Fruit fly (Drosophila melanogaster) whole organism, prepupa: Measurements from ENCODE around the gene CG1998.

Source experiments
- CG10631 ChIP-seq: fragments of 200-800 bp; sonication (Bioruptor generic); optimal IDR thresholded peaks from 2 replicates; lab custom pipeline; 2016; ENCODE audit warnings: missing biosample characterization, missing genetic modification characterization
- CG10669 ChIP-seq: fragments of 200-800 bp; sonication (Bioruptor generic); optimal IDR thresholded peaks from 3 replicates; lab custom pipeline; 2018; ENCODE audit warnings: missing biosample characterization, mild to moderate bottlenecking, missing genetic modification characterization, moderate library complexity
- CG11762 ChIP-seq: fragments of 200-800 bp; sonication (Bioruptor generic); optimal IDR thresholded peaks from 3 replicates; lab custom pipeline; 2016; ENCODE audit warnings: missing biosample characterization, missing genetic modification characterization; ENCODE audit not compliant: insufficient read depth
- CG11902 ChIP-seq: fragments of 200-800 bp; sonication (Bioruptor generic); optimal IDR thresholded peaks from 3 replicates; lab custom pipeline; 2016; ENCODE audit warnings: missing biosample characterization, missing genetic modification characterization
- CG15336 ChIP-seq: fragments of 200-800 bp; sonication (Bioruptor generic); IDR thresholded peaks from 2 replicates; pipeline ENCODE4 v1.3.6; 2022; ENCODE audit warnings: missing biosample characterization, missing genetic modification characterization
- CG16779 ChIP-seq: fragments of 200-800 bp; sonication (Bioruptor generic); optimal IDR thresholded peaks from 3 replicates; lab custom pipeline; 2017; ENCODE audit warnings: missing biosample characterization, mild to moderate bottlenecking, missing genetic modification characterization
- CG3032 ChIP-seq: fragments of 200-800 bp; optimal IDR thresholded peaks from 2 replicates; lab custom pipeline; 2019; ENCODE audit warnings: missing biosample characterization, mild to moderate bottlenecking, missing genetic modification characterization, moderate library complexity
- CG31627 ChIP-seq: fragments of 200-800 bp; sonication (Bioruptor generic); optimal IDR thresholded peaks from 3 replicates; lab custom pipeline; 2016; ENCODE audit warnings: missing biosample characterization, missing genetic modification characterization
- CG4318 ChIP-seq: fragments of 200-800 bp; sonication (Bioruptor generic); optimal IDR thresholded peaks from 3 replicates; lab custom pipeline; 2017; ENCODE audit warnings: missing biosample characterization, mild to moderate bottlenecking, missing genetic modification characterization
- CG6163 ChIP-seq: fragments of 200-800 bp; sonication (Bioruptor generic); IDR thresholded peaks from 3 replicates; pipeline ENCODE4 v1.3.6; 2022; ENCODE audit warnings: missing biosample characterization, missing genetic modification characterization
- CG6792 ChIP-seq: fragments of 200-800 bp; sonication (Bioruptor generic); optimal IDR thresholded peaks from 3 replicates; lab custom pipeline; 2016; ENCODE audit warnings: missing biosample characterization, missing genetic modification characterization
- CG6854 ChIP-seq: fragments of 200-800 bp; sonication (Bioruptor generic); optimal IDR thresholded peaks from 2 replicates; lab custom pipeline; 2017; ENCODE audit warnings: missing biosample characterization, mild to moderate bottlenecking, missing genetic modification characterization
- CG7368 ChIP-seq: fragments of 200-800 bp; sonication (Bioruptor generic); optimal IDR thresholded peaks from 3 replicates; lab custom pipeline; 2016; ENCODE audit warnings: missing biosample characterization, missing genetic modification characterization
- CG9139 ChIP-seq: fragments of 200-800 bp; sonication (Bioruptor generic); optimal IDR thresholded peaks from 3 replicates; lab custom pipeline; 2017; ENCODE audit warnings: missing biosample characterization, mild to moderate bottlenecking, missing genetic modification characterization
- Eip75B ChIP-seq: fragments of 200-800 bp; sonication (Bioruptor generic); optimal IDR thresholded peaks from 3 replicates; lab custom pipeline; 2016; ENCODE audit warnings: missing biosample characterization, missing genetic modification characterization
- Eip78C ChIP-seq: fragments of 200-800 bp; sonication (Bioruptor generic); peaks from one replicate; lab custom pipeline; 2016; ENCODE audit warnings: missing biosample characterization, missing genetic modification characterization
- Eip93F ChIP-seq: fragments of 200-800 bp; sonication (Bioruptor generic); optimal IDR thresholded peaks from 2 replicates; lab custom pipeline; 2016; ENCODE audit warnings: missing biosample characterization, mild to moderate bottlenecking, missing genetic modification characterization
- Ets21C ChIP-seq: fragments of 200-800 bp; sonication (Bioruptor generic); optimal IDR thresholded peaks from 3 replicates; lab custom pipeline; 2016; ENCODE audit warnings: missing biosample characterization, missing genetic modification characterization
- Gug ChIP-seq: fragments of 200-800 bp; sonication (Bioruptor generic); IDR thresholded peaks from 2 replicates; pipeline ENCODE4 v1.3.6; 2022; ENCODE audit warnings: missing biosample characterization, missing genetic modification characterization
- Hr38 ChIP-seq: sonication (Bioruptor generic); optimal IDR thresholded peaks from 2 replicates; lab custom pipeline; 2016; ENCODE audit warnings: missing biosample characterization, missing genetic modification characterization
- Hr39 ChIP-seq: fragments of 200-800 bp; sonication (Bioruptor generic); optimal IDR thresholded peaks from 2 replicates; lab custom pipeline; 2016; ENCODE audit warnings: missing biosample characterization, missing genetic modification characterization
- Hr4 ChIP-seq: fragments of 200-800 bp; sonication (Bioruptor generic); optimal IDR thresholded peaks from 3 replicates; lab custom pipeline; 2016; ENCODE audit warnings: missing biosample characterization, missing genetic modification characterization
- Lpt ChIP-seq: fragments of 200-800 bp; sonication (Bioruptor generic); optimal IDR thresholded peaks from 3 replicates; lab custom pipeline; 2016; ENCODE audit warnings: missing biosample characterization, missing genetic modification characterization
- Met ChIP-seq: fragments of 200-800 bp; sonication (Bioruptor generic); optimal IDR thresholded peaks from 3 replicates; lab custom pipeline; 2016; ENCODE audit warnings: missing biosample characterization, missing genetic modification characterization
- Sox14 ChIP-seq: fragments of 200-800 bp; sonication (Bioruptor generic); optimal IDR thresholded peaks from 3 replicates; lab custom pipeline; 2016; ENCODE audit warnings: missing biosample characterization, missing genetic modification characterization
- Sox15 ChIP-seq: fragments of 200-800 bp; sonication (Bioruptor generic); optimal IDR thresholded peaks from 3 replicates; lab custom pipeline; 2016; ENCODE audit warnings: missing biosample characterization, missing genetic modification characterization
- achi ChIP-seq: fragments of 200-800 bp; sonication (Bioruptor generic); optimal IDR thresholded peaks from 3 replicates; lab custom pipeline; 2016; ENCODE audit warnings: missing biosample characterization, missing genetic modification characterization
- acj6 ChIP-seq: fragments of 200-800 bp; sonication (Bioruptor generic); optimal IDR thresholded peaks from 3 replicates; lab custom pipeline; 2016; ENCODE audit warnings: missing biosample characterization, missing genetic modification characterization
- cyc ChIP-seq: fragments of 200-800 bp; sonication (Bioruptor generic); optimal IDR thresholded peaks from 3 replicates; lab custom pipeline; 2016; ENCODE audit warnings: missing biosample characterization, missing genetic modification characterization
- dac ChIP-seq: fragments of 200-800 bp; sonication (Bioruptor generic); optimal IDR thresholded peaks from 2 replicates; lab custom pipeline; 2017; ENCODE audit warnings: missing biosample characterization, mild to moderate bottlenecking, missing genetic modification characterization
- dsx ChIP-seq: fragments of 200-800 bp; optimal IDR thresholded peaks from 3 replicates; lab custom pipeline; 2019; ENCODE audit warnings: missing biosample characterization, mild to moderate bottlenecking, missing genetic modification characterization, moderate library complexity; ENCODE audit not compliant: poor library complexity, severe bottlenecking
- eg ChIP-seq: fragments of 200-800 bp; sonication (Bioruptor generic); IDR thresholded peaks from 3 replicates; pipeline ENCODE4 v1.3.6; 2022; ENCODE audit warnings: missing biosample characterization, missing genetic modification characterization
- esn ChIP-seq: fragments of 200-800 bp; sonication (Bioruptor generic); optimal IDR thresholded peaks from 2 replicates; lab custom pipeline; 2016; ENCODE audit warnings: missing biosample characterization, mild to moderate bottlenecking, missing genetic modification characterization, moderate library complexity
- fd85E ChIP-seq: fragments of 200-800 bp; sonication (Bioruptor generic); optimal IDR thresholded peaks from 3 replicates; lab custom pipeline; 2016; ENCODE audit warnings: missing biosample characterization, missing genetic modification characterization
- fkh ChIP-seq: fragments of 200-800 bp; sonication (Bioruptor generic); optimal IDR thresholded peaks from 3 replicates; lab custom pipeline; 2017; ENCODE audit warnings: missing biosample characterization, mild to moderate bottlenecking, missing genetic modification characterization, moderate library complexity
- lz ChIP-seq: fragments of 200-800 bp; sonication (Bioruptor generic); optimal IDR thresholded peaks from 3 replicates; lab custom pipeline; 2016; ENCODE audit warnings: missing biosample characterization, missing genetic modification characterization
- net ChIP-seq: fragments of 200-800 bp; sonication (Bioruptor generic); optimal IDR thresholded peaks from 3 replicates; lab custom pipeline; 2016; ENCODE audit warnings: missing biosample characterization, missing genetic modification characterization
- salr ChIP-seq, 2 experiments: fragments of 200-800 bp; sonication (Bioruptor generic); optimal IDR thresholded peaks; 3 replicates each; lab custom pipeline; 2016 to 2018; ENCODE audit warnings: missing biosample characterization in 2 of 2, missing genetic modification characterization in 2 of 2, mild to moderate bottlenecking in 1 of 2
- ss ChIP-seq, 2 experiments: fragments of 200-800 bp; sonication (Bioruptor generic); optimal IDR thresholded peaks; 2 replicates in 1 of 2; 3 replicates in 1 of 2; lab custom pipeline; 2017 to 2018; ENCODE audit warnings: mild to moderate bottlenecking in 2 of 2, missing biosample characterization in 2 of 2, missing genetic modification characterization in 2 of 2, moderate library complexity in 1 of 2
- svp ChIP-seq: fragments of 200-800 bp; sonication (Bioruptor generic); peaks from one replicate; lab custom pipeline; 2016; ENCODE audit warnings: missing biosample characterization, missing genetic modification characterization
- topi ChIP-seq: fragments of 200-800 bp; sonication (Bioruptor generic); optimal IDR thresholded peaks from 3 replicates; lab custom pipeline; 2016; ENCODE audit warnings: missing biosample characterization, missing genetic modification characterization
- vri ChIP-seq: fragments of 200-800 bp; sonication (Bioruptor generic); optimal IDR thresholded peaks from 3 replicates; lab custom pipeline; 2016; ENCODE audit warnings: missing biosample characterization, mild to moderate bottlenecking, missing genetic modification characterization

The CG1998 gene

DNA sequence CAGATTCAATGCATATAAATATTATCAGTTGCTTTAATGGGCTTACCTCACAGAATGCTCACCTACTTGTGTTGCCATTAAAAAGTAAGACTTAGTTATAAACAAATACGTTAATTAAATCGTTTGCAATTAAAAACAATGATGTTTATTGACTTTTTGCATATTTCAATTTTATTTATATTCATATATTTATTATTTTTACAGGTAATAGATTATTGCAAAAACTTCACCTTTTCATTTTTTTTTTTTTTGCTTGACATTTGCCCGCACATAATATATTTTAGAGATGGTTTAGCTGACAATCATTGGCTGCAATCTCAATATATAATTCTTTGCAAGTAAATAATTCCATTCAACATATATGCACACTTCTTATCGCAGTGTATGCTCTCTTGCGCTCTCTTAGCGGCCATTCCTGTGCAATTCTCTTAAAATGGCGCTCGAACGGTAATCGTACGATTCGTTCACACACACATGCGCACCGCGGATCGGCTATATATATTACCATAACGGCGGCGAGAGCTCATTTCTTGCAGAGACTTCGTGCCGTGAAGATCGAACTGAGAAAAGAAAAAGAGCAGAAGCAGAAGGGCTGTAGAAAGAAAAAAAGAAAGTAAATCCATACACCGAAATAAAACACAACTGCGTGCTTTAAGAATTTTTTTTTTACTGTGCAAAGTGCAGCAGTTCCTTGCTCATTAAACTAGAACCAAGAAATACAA, 16.3 kb downstream of the CG1998 start, which contains the start of gene Bcat (continued):
- TF ChIP-seq cyc (GFP tag; lab: Kevin White, UChicago) (peak; percentile 60), svp (GFP tag; lab: Kevin White, UChicago) (peak; percentile 87), CG10631 (peak; percentile 67), esn (peak; percentile 84), CG31627 (GFP tag; lab: Kevin White, UChicago) (peak; percentile 60), Eip75B (GFP tag; lab: Kevin White, UChicago) (peak; percentile 28), net (GFP tag; lab: Kevin White, UChicago) (peak; percentile 68), CG6854 (GFP tag; lab: Kevin White, UChicago) (peak; percentile 81), CG6792 (peak; percentile 64), achi (GFP tag; lab: Kevin White, UChicago) (peak; percentile 62)

DNA sequence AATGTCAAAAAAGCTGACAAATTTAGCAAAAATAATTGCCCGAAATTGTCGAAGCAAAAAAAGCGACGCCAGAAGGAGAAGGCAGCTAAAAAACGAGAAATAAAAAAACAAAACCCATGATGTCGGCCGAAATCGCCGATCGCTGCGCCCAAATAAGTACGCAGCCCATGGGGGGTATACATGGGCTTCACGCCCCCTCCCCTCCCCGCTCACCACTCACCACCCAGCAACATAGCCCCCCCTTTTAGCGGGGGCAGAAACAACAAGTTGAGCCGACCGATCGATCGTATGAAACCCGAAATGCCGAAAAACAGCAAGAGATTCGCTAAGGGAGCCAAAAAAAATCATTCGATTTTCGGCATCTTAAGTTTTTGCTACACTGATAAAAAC, 16.9 kb downstream of the CG1998 start:
- TF ChIP-seq eg (GFP tag; lab: Robert Waterston, UW) (peak; percentile 62; the same call in 2 of the 3 replicates), CG11762 (GFP tag; lab: Kevin White, UChicago) (no peak), Hr39 (GFP tag; lab: Kevin White, UChicago) (no peak), CG6792 (no peak), CG6854 (GFP tag; lab: Kevin White, UChicago) (peak; percentile 100), CG4318 (no peak), Eip78C (GFP tag; lab: Kevin White, UChicago) (no peak), CG6163 (GFP tag; lab: Robert Waterston, UW) (peak; percentile 45; the same call in 1 of the 3 replicates), fkh (peak; percentile 39)

DNA sequence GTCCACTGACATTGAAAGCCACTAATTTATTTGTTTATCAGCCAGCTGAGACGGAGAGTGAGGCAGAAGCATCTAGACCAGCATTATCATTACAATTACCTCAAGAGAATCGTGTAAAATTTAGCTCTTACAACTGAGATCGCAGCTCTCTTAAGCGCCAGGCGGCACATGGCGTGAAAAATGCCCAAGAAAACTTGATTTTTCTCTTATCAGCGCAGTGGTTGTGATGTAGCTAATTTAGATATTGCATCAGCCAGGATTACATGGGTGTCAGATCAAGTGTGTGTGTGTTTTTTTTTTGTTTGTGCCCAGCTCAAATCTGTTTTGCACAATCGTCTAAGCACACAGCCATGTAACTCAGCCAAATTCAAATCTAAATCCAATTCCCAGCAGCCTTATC, 17.9 kb downstream of the CG1998 start:
- TF ChIP-seq CG6163 (GFP tag; lab: Robert Waterston, UW) (0 out of 3 replicates have a peak, but pooled peaks have one; percentile 10), fkh (peak; percentile 5), Gug (GFP tag; lab: Robert Waterston, UW) (no peak)

DNA sequence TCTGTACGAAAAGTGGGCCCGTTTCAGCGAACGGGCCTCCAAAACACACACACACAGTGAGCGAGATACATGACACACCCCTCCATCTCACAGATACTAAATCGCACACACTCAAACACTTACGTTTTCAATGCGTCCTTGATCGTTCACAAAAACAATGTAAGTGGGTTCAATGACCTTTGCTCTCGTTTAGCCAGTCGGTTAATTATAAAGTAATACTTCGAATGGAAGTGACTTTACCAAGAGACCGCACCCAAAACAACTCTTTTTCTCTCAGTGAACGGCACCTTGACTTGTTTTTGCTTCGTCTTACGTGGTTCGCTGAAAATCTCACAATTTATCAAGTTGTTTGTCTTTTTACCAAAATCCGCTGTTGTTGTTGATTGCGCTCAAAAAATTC, 18.5 kb downstream of the CG1998 start:
- TF ChIP-seq svp (GFP tag; lab: Kevin White, UChicago) (peak; percentile 80), Eip93F (no peak), Hr39 (GFP tag; lab: Kevin White, UChicago) (peak; percentile 49), ss (GFP tag; optimal IDR thresholded peaks at IDR 0.05; lab: Kevin White, UChicago) (no peak), Ets21C (GFP tag; lab: Kevin White, UChicago) (peak; percentile 12), dac (GFP tag; lab: Kevin White, UChicago) (no peak), Eip78C (GFP tag; lab: Kevin White, UChicago) (peak; percentile 71), fkh (no peak), vri (GFP tag; lab: Kevin White, UChicago) (peak; percentile 47), Met (GFP tag; lab: Kevin White, UChicago) (peak; percentile 59), Sox15 (GFP tag; lab: Kevin White, UChicago) (no peak), Gug (GFP tag; lab: Robert Waterston, UW) (0 out of 2 replicates have a peak, but pooled peaks have one; percentile 16), CG10669 (GFP tag; lab: Kevin White, UChicago) (no peak), lz (GFP tag; lab: Kevin White, UChicago) (peak; percentile 32), CG9139 (GFP tag; lab: Kevin White, UChicago) (no peak), CG4318 (no peak), topi (GFP tag; lab: Kevin White, UChicago) (peak; percentile 50), CG16779 (tag; lab: Kevin White, UChicago) (no peak), esn (peak; percentile 63), net (GFP tag; lab: Kevin White, UChicago) (no peak), Lpt (GFP tag; lab: Kevin White, UChicago) (no peak), salr (GFP tag; optimal IDR thresholded peaks at IDR 0.05; lab: Kevin White, UChicago) (no peak), Hr4 (GFP tag; lab: Kevin White, UChicago) (peak; percentile 16), CG15336 (0 out of 2 replicates have a peak, but pooled peaks have one; percentile 29), eg (GFP tag; lab: Robert Waterston, UW) (no peak; the same call in 2 of the 3 replicates), CG6792 (no peak), Sox14 (GFP tag; lab: Kevin White, UChicago) (no peak), Hr38 (GFP tag; lab: Kevin White, UChicago) (no peak), CG3032 (tag; lab: Kevin White, UChicago) (no peak), CG31627 (GFP tag; lab: Kevin White, UChicago) (peak; percentile 31), CG11762 (GFP tag; lab: Kevin White, UChicago) (no peak), Eip75B (GFP tag; lab: Kevin White, UChicago) (peak; percentile 37), CG11902 (GFP tag; lab: Kevin White, UChicago) (no peak), CG7368 (GFP tag; lab: Kevin White, UChicago) (peak; percentile 16), acj6 (GFP tag; lab: Kevin White, UChicago) (peak; percentile 19), fd85E (GFP tag; lab: Kevin White, UChicago) (no peak), dsx (GFP tag; lab: Kevin White, UChicago) (peak; percentile 59)
